Worm (Caenorhabditis elegans): ENCODE measurements around the gene Y37E11B.6.

The Y37E11B.6 gene

ce11 chrIV:3579477-3579975, 19.6 kb downstream of the Y37E11B.6 start, which contains the start of gene Y37E11B.1:
Y37E11B.1 (plus strand) TSS chrIV:3579621.
- no peak for TF ChIP-seq tab-1 (GFP tag; IDR thresholded peaks at IDR 0.05)
- no peak for TF ChIP-seq flt-1 (GFP tag; IDR thresholded peaks at IDR 0.05)
- no peak for TF ChIP-seq klf-2 (GFP tag; conservative IDR thresholded peaks at IDR 0.05)
- no peak for TF ChIP-seq ref-1 (GFP tag; conservative IDR thresholded peaks at IDR 0.05)
- no peak for TF ChIP-seq ztf-23 (GFP tag; IDR thresholded peaks at IDR 0.05)
- TF ChIP-seq T22C8.4 (GFP tag; IDR thresholded peaks at IDR 0.05), result no peak
- TF ChIP-seq ztf-29 (GFP tag; IDR thresholded peaks at IDR 0.05), result no peak
- no peak for TF ChIP-seq med-1 (GFP tag; optimal IDR thresholded peaks at IDR 0.05; ENCODE audit: insufficient read depth)
- TF ChIP-seq cog-1 (tag; optimal IDR thresholded peaks at IDR 0.05), result no peak

- TF ChIP-seq flt-1 (GFP tag; IDR thresholded peaks at IDR 0.05) (no peak), cog-1 (tag; optimal IDR thresholded peaks at IDR 0.05) (no peak), T22C8.4 (GFP tag; IDR thresholded peaks at IDR 0.05) (no peak), klf-2 (GFP tag; conservative IDR thresholded peaks at IDR 0.05) (no peak), med-1 (GFP tag; optimal IDR thresholded peaks at IDR 0.05; ENCODE audit: insufficient read depth) (no peak), ref-1 (GFP tag; conservative IDR thresholded peaks at IDR 0.05) (no peak), tab-1 (GFP tag; IDR thresholded peaks at IDR 0.05) (no peak), ztf-29 (GFP tag; IDR thresholded peaks at IDR 0.05) (no peak), ztf-23 (GFP tag; IDR thresholded peaks at IDR 0.05) (no peak)
Measured at ce11 chrIV:3578667-3579066, 20.4 kb downstream of the Y37E11B.6 start.

- TF ChIP-seq ztf-23 (GFP tag; IDR thresholded peaks at IDR 0.05) (no peak), klf-2 (GFP tag; conservative IDR thresholded peaks at IDR 0.05) (no peak), ref-1 (GFP tag; conservative IDR thresholded peaks at IDR 0.05) (no peak), flt-1 (GFP tag; IDR thresholded peaks at IDR 0.05) (no peak), T22C8.4 (GFP tag; IDR thresholded peaks at IDR 0.05) (no peak), tab-1 (GFP tag; IDR thresholded peaks at IDR 0.05) (no peak), med-1 (GFP tag; optimal IDR thresholded peaks at IDR 0.05; ENCODE audit: insufficient read depth) (no peak), ztf-29 (GFP tag; IDR thresholded peaks at IDR 0.05) (no peak)
Measured at ce11 chrIV:3578155-3578554, 21.0 kb downstream of the Y37E11B.6 start, which contains the start of gene Y37E11B.2. Y37E11B.2 (plus strand) TSS chrIV:3578455.

- TF ChIP-seq klf-2 (GFP tag; conservative IDR thresholded peaks at IDR 0.05) (no peak), flt-1 (GFP tag; IDR thresholded peaks at IDR 0.05) (no peak), ztf-23 (GFP tag; IDR thresholded peaks at IDR 0.05) (no peak), T22C8.4 (GFP tag; IDR thresholded peaks at IDR 0.05) (no peak), cog-1 (tag; optimal IDR thresholded peaks at IDR 0.05) (no peak), med-1 (GFP tag; optimal IDR thresholded peaks at IDR 0.05; ENCODE audit: insufficient read depth) (no peak)
Measured at ce11 chrIV:3570612-3571011, 28.5 kb downstream of the Y37E11B.6 start.

- TF ChIP-seq klf-2 (GFP tag; conservative IDR thresholded peaks at IDR 0.05), result no peak
Measured at ce11 chrIV:3568608-3569007, 30.5 kb downstream of the Y37E11B.6 start, which contains the start of gene otpl-1. otpl-1 (plus strand) TSS chrIV:3568979.

ce11 chrIV:3564901-3565300, 34.2 kb downstream of the Y37E11B.6 start, which contains the start of gene sre-5:
sre-5 (plus strand) TSS chrIV:3565201.
- TF ChIP-seq flt-1 (GFP tag; IDR thresholded peaks at IDR 0.05) (no peak), ztf-23 (GFP tag; IDR thresholded peaks at IDR 0.05) (no peak), ztf-29 (GFP tag; IDR thresholded peaks at IDR 0.05) (no peak), tab-1 (GFP tag; IDR thresholded peaks at IDR 0.05) (no peak), ref-1 (GFP tag; conservative IDR thresholded peaks at IDR 0.05) (no peak), klf-2 (GFP tag; conservative IDR thresholded peaks at IDR 0.05) (no peak), T22C8.4 (GFP tag; IDR thresholded peaks at IDR 0.05) (no peak), med-1 (GFP tag; optimal IDR thresholded peaks at IDR 0.05; ENCODE audit: insufficient read depth) (no peak), cog-1 (tag; optimal IDR thresholded peaks at IDR 0.05) (no peak)

ce11 chrIV:3559201-3559600, 39.9 kb downstream of the Y37E11B.6 start:
- TF ChIP-seq tab-1 (GFP tag; IDR thresholded peaks at IDR 0.05) (no peak), klf-2 (GFP tag; conservative IDR thresholded peaks at IDR 0.05) (no peak), T22C8.4 (GFP tag; IDR thresholded peaks at IDR 0.05) (no peak), ztf-29 (GFP tag; IDR thresholded peaks at IDR 0.05) (no peak), med-1 (GFP tag; optimal IDR thresholded peaks at IDR 0.05; ENCODE audit: insufficient read depth) (no peak), flt-1 (GFP tag; IDR thresholded peaks at IDR 0.05) (no peak), ztf-23 (GFP tag; IDR thresholded peaks at IDR 0.05) (no peak), ref-1 (GFP tag; conservative IDR thresholded peaks at IDR 0.05) (no peak)

ce11 chrIV:3557331-3557730, 41.8 kb downstream of the Y37E11B.6 start, which contains the start of gene osm-9:
osm-9 (minus strand) TSS chrIV:3557431.
- TF ChIP-seq tab-1 (GFP tag; IDR thresholded peaks at IDR 0.05), result no peak
- TF ChIP-seq klf-2 (GFP tag; conservative IDR thresholded peaks at IDR 0.05), result no peak
- no peak for TF ChIP-seq ztf-29 (GFP tag; IDR thresholded peaks at IDR 0.05)
- TF ChIP-seq cog-1 (tag; optimal IDR thresholded peaks at IDR 0.05), result no peak
- no peak for TF ChIP-seq ztf-23 (GFP tag; IDR thresholded peaks at IDR 0.05)
- TF ChIP-seq flt-1 (GFP tag; IDR thresholded peaks at IDR 0.05), result no peak
- TF ChIP-seq T22C8.4 (GFP tag; IDR thresholded peaks at IDR 0.05), result no peak
- TF ChIP-seq med-1 (GFP tag; optimal IDR thresholded peaks at IDR 0.05; ENCODE audit: insufficient read depth), result no peak
- no peak for TF ChIP-seq ref-1 (GFP tag; conservative IDR thresholded peaks at IDR 0.05)

- TF ChIP-seq flt-1 (GFP tag; IDR thresholded peaks at IDR 0.05) (no peak), ref-1 (GFP tag; conservative IDR thresholded peaks at IDR 0.05) (no peak), med-1 (GFP tag; optimal IDR thresholded peaks at IDR 0.05; ENCODE audit: insufficient read depth) (no peak), ztf-29 (GFP tag; IDR thresholded peaks at IDR 0.05) (no peak), cog-1 (tag; optimal IDR thresholded peaks at IDR 0.05) (no peak), tab-1 (GFP tag; IDR thresholded peaks at IDR 0.05) (no peak), T22C8.4 (GFP tag; IDR thresholded peaks at IDR 0.05) (no peak), klf-2 (GFP tag; conservative IDR thresholded peaks at IDR 0.05) (no peak), ztf-23 (GFP tag; IDR thresholded peaks at IDR 0.05) (no peak)
Measured at ce11 chrIV:3552933-3553332, 46.2 kb downstream of the Y37E11B.6 start.

Measured in whole organism, midembryonic.